Worm (Caenorhabditis elegans): ENCODE results near the gene srx-47.
A peak's percentile ranks its signal among the peaks of the same experiment; 100 is the strongest.

The srx-47 gene

DNA sequence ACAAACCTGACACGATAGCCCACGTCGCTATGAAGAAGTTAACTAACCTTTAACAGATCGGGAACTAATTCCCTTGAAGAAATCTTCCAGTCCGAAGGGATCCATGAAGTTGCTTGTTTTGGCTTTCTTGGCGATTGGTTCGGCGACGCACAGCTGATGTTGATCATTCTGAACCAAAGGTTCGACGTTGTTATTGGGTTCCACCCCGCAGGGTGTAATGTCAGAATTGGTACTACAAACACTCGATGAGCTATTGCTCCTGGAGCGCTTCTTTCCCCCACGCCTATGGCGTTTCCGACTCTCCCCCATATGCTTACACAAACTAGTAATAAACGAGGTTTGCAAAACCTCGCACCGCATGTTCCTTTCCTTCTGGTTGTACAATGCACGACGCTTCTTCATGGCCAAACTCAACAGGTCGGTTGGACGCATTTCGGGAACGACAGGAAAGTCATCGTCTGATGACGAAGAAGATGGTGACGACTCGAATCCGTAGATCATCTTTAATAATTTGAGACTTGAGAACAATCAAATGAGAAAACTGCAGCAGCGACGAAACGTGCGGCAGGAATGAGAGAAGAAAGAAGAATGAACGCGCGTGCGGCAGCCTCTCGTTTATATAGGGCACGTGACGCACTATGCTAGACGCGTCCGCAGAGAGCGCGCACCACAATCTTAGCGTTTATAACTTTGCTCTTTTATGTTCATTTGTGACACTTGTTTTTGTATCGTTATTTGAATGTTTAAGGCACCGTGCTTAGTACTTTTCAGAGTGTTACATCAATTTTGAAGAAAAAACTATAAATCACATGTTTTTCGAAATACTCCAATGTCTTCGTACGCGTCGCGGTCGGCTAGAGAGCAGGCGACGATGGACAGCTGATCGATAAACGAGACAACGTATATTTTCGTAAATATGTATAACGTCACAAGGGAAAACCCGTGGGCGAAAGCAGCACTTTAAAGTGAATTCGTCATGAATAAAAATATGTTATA lies 5.9 kb upstream of the srx-47 start, which contains the start of gene tos-1:
tos-1 (minus strand) TSS at position 575 of the 996 bp plus-strand sequence.
- peak; percentile 100 for TF ChIP-seq sma-3 (GFP tag; optimal IDR thresholded peaks at IDR 0.05)
- no peak for TF ChIP-seq mbf-1 (tag; optimal IDR thresholded peaks at IDR 0.05)
- TF ChIP-seq nhr-237 (tag; optimal IDR thresholded peaks at IDR 0.05) = peak; percentile 71
- TF ChIP-seq F13H6.1 (tag; optimal IDR thresholded peaks at IDR 0.05) = peak; percentile 99
- TF ChIP-seq ceh-16 (tag; optimal IDR thresholded peaks at IDR 0.05) = peak; percentile 61
- peak; percentile 89 for TF ChIP-seq blmp-1 (tag; optimal IDR thresholded peaks at IDR 0.05; ENCODE audit: insufficient read depth)
- peak; percentile 96 for TF ChIP-seq sem-4 (tag; optimal IDR thresholded peaks at IDR 0.05)
- peak; percentile 91 for TF ChIP-seq unc-55 (GFP tag; optimal IDR thresholded peaks at IDR 0.05)
- TF ChIP-seq ama-1 (optimal IDR thresholded peaks at IDR 0.05) = peak; percentile 99
- TF ChIP-seq gmeb-1 (tag; optimal IDR thresholded peaks at IDR 0.05) = peak; percentile 92
- peak; percentile 88 for TF ChIP-seq nhr-77 (tag; optimal IDR thresholded peaks at IDR 0.05)
- no peak for TF ChIP-seq elt-1 (tag; optimal IDR thresholded peaks at IDR 0.05)
- no peak for TF ChIP-seq skn-1 (tag; optimal IDR thresholded peaks at IDR 0.05)
- TF ChIP-seq nhr-11 (tag; optimal IDR thresholded peaks at IDR 0.05) = peak; percentile 79
- peak; percentile 94; the same call in 1 of the 2 replicates for TF ChIP-seq ztf-1 (GFP tag; conservative IDR thresholded peaks at IDR 0.05)
- peak; percentile 95 for TF ChIP-seq nhr-129 (tag; optimal IDR thresholded peaks at IDR 0.05)
- TF ChIP-seq aly-2 (tag; optimal IDR thresholded peaks at IDR 0.05) = peak; percentile 43
- peak; percentile 51 for TF ChIP-seq unc-39 (tag; optimal IDR thresholded peaks at IDR 0.05)
- TF ChIP-seq C34F6.9 (tag; optimal IDR thresholded peaks at IDR 0.05) = peak; percentile 99
- TF ChIP-seq snpc-4 (tag; optimal IDR thresholded peaks at IDR 0.05) = peak; percentile 50
- no peak for TF ChIP-seq dmd-4 (tag; optimal IDR thresholded peaks at IDR 0.05)
- peak; percentile 86 for TF ChIP-seq nhr-10 (tag; optimal IDR thresholded peaks at IDR 0.05)
- peak; percentile 30 for TF ChIP-seq nhr-23 (tag; optimal IDR thresholded peaks at IDR 0.05)
- TF ChIP-seq lin-39 (tag; optimal IDR thresholded peaks at IDR 0.05) = peak; percentile 59
- TF ChIP-seq lsy-2 (tag; optimal IDR thresholded peaks at IDR 0.05) = peak; percentile 91 to 95
- TF ChIP-seq elt-3 (tag; optimal IDR thresholded peaks at IDR 0.05) = no peak
- peak; percentile 98 to 99 for TF ChIP-seq mdl-1 (tag; optimal IDR thresholded peaks at IDR 0.05)
- TF ChIP-seq nhr-12 (tag; optimal IDR thresholded peaks at IDR 0.05) = no peak
- peak; percentile 95 for TF ChIP-seq egl-27 (tag; optimal IDR thresholded peaks at IDR 0.05)
- TF ChIP-seq sma-9 (GFP tag; optimal IDR thresholded peaks at IDR 0.05) = peak; percentile 90
- no peak for TF ChIP-seq sma-9 (tag; optimal IDR thresholded peaks at IDR 0.05)
- TF ChIP-seq ztf-11 (tag; optimal IDR thresholded peaks at IDR 0.05) = peak; percentile 32
- peak; percentile 98 for TF ChIP-seq Y55F3AM.14 (GFP tag; optimal IDR thresholded peaks at IDR 0.05)
- TF ChIP-seq ZK546.5 (tag; optimal IDR thresholded peaks at IDR 0.05) = peak; percentile 70
- TF ChIP-seq lin-13 (GFP tag; optimal IDR thresholded peaks at IDR 0.05) = peak; percentile 93
- peak; percentile 98 for TF ChIP-seq nhr-25 (tag; optimal IDR thresholded peaks at IDR 0.05)
- peak; percentile 74 for TF ChIP-seq unc-62 (GFP tag; optimal IDR thresholded peaks at IDR 0.05)
- TF ChIP-seq alr-1 (tag; optimal IDR thresholded peaks at IDR 0.05) = no peak
- peak; percentile 96 for TF ChIP-seq nhr-6 (tag; optimal IDR thresholded peaks at IDR 0.05)
- TF ChIP-seq mab-5 (tag; optimal IDR thresholded peaks at IDR 0.05) = peak; percentile 96
- TF ChIP-seq ztf-4 (tag; optimal IDR thresholded peaks at IDR 0.05) = peak; percentile 91
- no peak for TF ChIP-seq peb-1 (tag; optimal IDR thresholded peaks at IDR 0.05)
- peak; percentile 98 for TF ChIP-seq crh-2 (tag; optimal IDR thresholded peaks at IDR 0.05)
- peak; percentile 98 for TF ChIP-seq nhr-21 (tag; optimal IDR thresholded peaks at IDR 0.05)
- peak; percentile 94 for TF ChIP-seq zag-1 (tag; optimal IDR thresholded peaks at IDR 0.05)
- TF ChIP-seq ceh-82 (tag; optimal IDR thresholded peaks at IDR 0.05) = peak; percentile 82
- peak; percentile 64 for TF ChIP-seq R02D3.7 (tag; optimal IDR thresholded peaks at IDR 0.05)
- peak; percentile 95 for TF ChIP-seq fos-1 (tag; optimal IDR thresholded peaks at IDR 0.05)
- peak; percentile 74 for TF ChIP-seq lin-11 (tag; optimal IDR thresholded peaks at IDR 0.05)

Data from whole organism, L2 larva.